Worm (Caenorhabditis elegans) whole organism, L4 larva: ENCODE results near the gene F36G9.15.

ENCODE experiments used
- D1046.2 ChIP-seq: fragments of 200-800 bp; sonication (Bioruptor generic); IDR thresholded peaks from 2 replicates; pipeline ENCODE4 v1.3.6; 2022; ENCODE audit warnings: missing genetic modification characterization, missing compliant biosample characterization
- F49E8.2 ChIP-seq: sonication (generic microtip); optimal IDR thresholded peaks from 2 replicates; lab custom pipeline; 2016; ENCODE audit warnings: missing compliant biosample characterization, mild to moderate bottlenecking, missing genetic modification characterization, borderline replicate concordance
- R02D3.7 ChIP-seq: fragments of 150-350 bp; sonication (generic microtip); optimal IDR thresholded peaks from 3 replicates; lab custom pipeline; 2014; ENCODE audit warnings: missing biosample characterization, missing genetic modification characterization
- T26A8.4 ChIP-seq: fragments of 200-800 bp; sonication (Bioruptor generic); IDR thresholded peaks from 2 replicates; pipeline ENCODE4 v1.3.6; 2022; ENCODE audit warnings: missing genetic modification characterization, missing compliant biosample characterization
- Y48G9A.11 ChIP-seq: fragments of 200-800 bp; sonication (Bioruptor generic); IDR thresholded peaks from 2 replicates; pipeline ENCODE4 v1.3.6; 2022; ENCODE audit warnings: missing genetic modification reagents, missing genetic modification characterization, missing compliant biosample characterization
- Y75B8A.6 ChIP-seq: fragments of 200-800 bp; sonication (Bioruptor generic); IDR thresholded peaks from 2 replicates; pipeline ENCODE4 v1.3.6; 2022; ENCODE audit warnings: missing genetic modification reagents, missing genetic modification characterization, missing compliant biosample characterization
- aha-1 ChIP-seq: fragments of 150-350 bp; peaks from one replicate; lab custom pipeline; 2014; ENCODE audit warnings: missing biosample characterization, missing genetic modification characterization
- arid-1 ChIP-seq: fragments of 200-800 bp; sonication (Bioruptor generic); conservative IDR thresholded peaks from 2 replicates; pipeline ENCODE4 v1.3.6; 2022; ENCODE audit warnings: missing genetic modification reagents, missing genetic modification characterization, missing compliant biosample characterization
- ceh-20 ChIP-seq: fragments of 200-800 bp; sonication (Bioruptor generic); IDR thresholded peaks from 2 replicates; pipeline ENCODE4 v1.3.6; 2022; ENCODE audit warnings: missing genetic modification reagents, missing genetic modification characterization, missing compliant biosample characterization
- daf-16 ChIP-seq, 3 experiments: sonication (generic microtip); optimal IDR thresholded peaks; 2 replicates each; lab custom pipeline; 2016 to 2017; ENCODE audit warnings: missing genetic modification characterization in 3 of 3, missing genetic modification reagents in 3 of 3, mild to moderate bottlenecking in 2 of 3, missing compliant biosample characterization in 2 of 3, missing biosample characterization in 1 of 3, moderate library complexity in 1 of 3
- dmd-6 ChIP-seq: fragments of 200-800 bp; sonication (Bioruptor generic); IDR thresholded peaks from 2 replicates; pipeline ENCODE4 v1.3.6; 2022; ENCODE audit warnings: missing genetic modification reagents, missing genetic modification characterization, missing compliant biosample characterization
- dpl-1 ChIP-seq: fragments of 150-350 bp; optimal IDR thresholded peaks from 2 replicates; lab custom pipeline; 2014; ENCODE audit warnings: missing biosample characterization, missing genetic modification reagents, missing genetic modification characterization
- duxl-1 ChIP-seq: sonication (generic microtip); optimal IDR thresholded peaks from 2 replicates; lab custom pipeline; 2016; ENCODE audit warnings: mild to moderate bottlenecking, missing genetic modification characterization, moderate library complexity, missing compliant biosample characterization; ENCODE audit not compliant: poor library complexity
- egl-43 ChIP-seq: fragments of 200-800 bp; sonication (Bioruptor generic); IDR thresholded peaks from 2 replicates; pipeline ENCODE4 v1.3.6; 2022; ENCODE audit warnings: missing genetic modification reagents, missing genetic modification characterization, missing compliant biosample characterization
- fkh-10 ChIP-seq: fragments of 150-350 bp; optimal IDR thresholded peaks from 2 replicates; lab custom pipeline; 2014; ENCODE audit warnings: missing biosample characterization, missing genetic modification reagents, missing genetic modification characterization
- fos-1 ChIP-seq: fragments of 150-350 bp; optimal IDR thresholded peaks from 2 replicates; lab custom pipeline; 2014; ENCODE audit warnings: missing biosample characterization, missing genetic modification characterization
- hlh-11 ChIP-seq: fragments of 200-800 bp; sonication (Bioruptor generic); optimal IDR thresholded peaks from 2 replicates; lab custom pipeline; 2018; ENCODE audit warnings: mild to moderate bottlenecking, missing genetic modification characterization, missing compliant biosample characterization
- hlh-30 ChIP-seq: sonication (generic microtip); optimal IDR thresholded peaks from 2 replicates; lab custom pipeline; 2017; ENCODE audit warnings: antibody characterized with exemption, mild to moderate bottlenecking, missing genetic modification characterization, missing compliant biosample characterization; ENCODE audit not compliant: insufficient read depth
- lim-7 ChIP-seq: fragments of 200-800 bp; sonication (Bioruptor generic); IDR thresholded peaks from 2 replicates; pipeline ENCODE4 v1.3.6; 2022; ENCODE audit warnings: missing genetic modification characterization, missing compliant biosample characterization
- lin-1 ChIP-seq: fragments of 200-800 bp; sonication (Bioruptor generic); IDR thresholded peaks from 2 replicates; pipeline ENCODE4 v1.3.6; 2022; ENCODE audit warnings: missing genetic modification reagents, missing genetic modification characterization, missing compliant biosample characterization
- lin-13 ChIP-seq: fragments of 150-350 bp; optimal IDR thresholded peaks from 2 replicates; lab custom pipeline; 2014; ENCODE audit warnings: missing biosample characterization, missing genetic modification reagents, missing genetic modification characterization
- lin-15B ChIP-seq: fragments of 150-350 bp; sonication (generic microtip); optimal IDR thresholded peaks from 3 replicates; lab custom pipeline; 2014; ENCODE audit warnings: missing biosample characterization, missing genetic modification characterization
- mep-1 ChIP-seq: fragments of 150-350 bp; sonication (generic microtip); optimal IDR thresholded peaks from 3 replicates; lab custom pipeline; 2014; ENCODE audit warnings: missing biosample characterization, missing genetic modification characterization
- mes-2 ChIP-seq: sonication (generic microtip); optimal IDR thresholded peaks from 2 replicates; lab custom pipeline; 2016; ENCODE audit warnings: missing genotype, mild to moderate bottlenecking, missing genetic modification characterization, missing compliant biosample characterization; ENCODE audit not compliant: poor library complexity, severe bottlenecking
- nhr-102 ChIP-seq: sonication (generic microtip); optimal IDR thresholded peaks from 2 replicates; lab custom pipeline; 2016; ENCODE audit warnings: mild to moderate bottlenecking, missing genetic modification characterization, moderate library complexity, missing compliant biosample characterization
- nhr-28 ChIP-seq: fragments of 150-350 bp; optimal IDR thresholded peaks from 2 replicates; lab custom pipeline; 2014; ENCODE audit warnings: missing biosample characterization, missing genetic modification characterization
- nhr-41 ChIP-seq: fragments of 200-800 bp; sonication (Bioruptor generic); IDR thresholded peaks from 2 replicates; pipeline ENCODE4 v1.3.6; 2022; ENCODE audit warnings: missing genetic modification reagents, missing genetic modification characterization, missing compliant biosample characterization
- nhr-48 ChIP-seq: sonication (generic microtip); optimal IDR thresholded peaks from 2 replicates; lab custom pipeline; 2016; ENCODE audit warnings: mild to moderate bottlenecking, missing genetic modification characterization, missing compliant biosample characterization
- nhr-6 ChIP-seq: fragments of 150-350 bp; optimal IDR thresholded peaks from 2 replicates; lab custom pipeline; 2014; ENCODE audit warnings: missing biosample characterization, missing genetic modification characterization
- nhr-77 ChIP-seq: fragments of 150-350 bp; optimal IDR thresholded peaks from 2 replicates; lab custom pipeline; 2014; ENCODE audit warnings: missing biosample characterization, missing genetic modification characterization
- php-3 ChIP-seq: fragments of 200-800 bp; sonication (Bioruptor generic); IDR thresholded peaks from 2 replicates; pipeline ENCODE4 v1.3.6; 2022; ENCODE audit warnings: missing genetic modification reagents, missing genetic modification characterization, missing compliant biosample characterization
- pqm-1 ChIP-seq: sonication (generic microtip); optimal IDR thresholded peaks from 2 replicates; lab custom pipeline; 2017; ENCODE audit warnings: missing biosample characterization, missing genetic modification characterization
- rbr-2 ChIP-seq: sonication (generic microtip); optimal IDR thresholded peaks from 2 replicates; lab custom pipeline; 2016; ENCODE audit warnings: missing genotype, missing genetic modification characterization, missing compliant biosample characterization
- sdz-12 ChIP-seq: fragments of 200-800 bp; sonication (Bioruptor generic); optimal IDR thresholded peaks from 2 replicates; lab custom pipeline; 2018; ENCODE audit warnings: mild to moderate bottlenecking, missing genetic modification characterization, missing compliant biosample characterization
- tra-1 ChIP-seq: fragments of 200-800 bp; sonication (Bioruptor generic); IDR thresholded peaks from 2 replicates; pipeline ENCODE4 v1.3.6; 2022; ENCODE audit warnings: missing genetic modification reagents, missing genetic modification characterization, missing compliant biosample characterization
- unc-39 ChIP-seq: sonication (generic microtip); optimal IDR thresholded peaks from 2 replicates; lab custom pipeline; 2017; ENCODE audit warnings: missing biosample characterization, missing genetic modification characterization
- vab-7 ChIP-seq: fragments of 200-800 bp; sonication (Bioruptor generic); IDR thresholded peaks from 2 replicates; pipeline ENCODE4 v1.3.6; 2022; ENCODE audit warnings: missing genetic modification reagents, missing genetic modification characterization, missing compliant biosample characterization
- zfp-2 ChIP-seq: sonication (generic microtip); optimal IDR thresholded peaks from 2 replicates; lab custom pipeline; 2016; ENCODE audit warnings: mild to moderate bottlenecking, missing genetic modification characterization, missing compliant biosample characterization
- ztf-11 ChIP-seq: fragments of 150-350 bp; optimal IDR thresholded peaks from 2 replicates; lab custom pipeline; 2014; ENCODE audit warnings: missing biosample characterization, missing genetic modification characterization

The F36G9.15 gene

ce11 chrV:15996655-15997186 is 8.7 kb upstream of the F36G9.15 start, which contains the start of the genes C06C6.9 and C06C6.8:
C06C6.9 (minus strand) TSS chrV:15996755.
C06C6.8 (plus strand) TSS chrV:15997136.
- no peak for TF ChIP-seq lim-7
- TF ChIP-seq mes-2 (tag; lab: Kevin White, UChicago): no peak
- no peak for TF ChIP-seq dpl-1 (GFP tag; lab: Kevin White, UChicago)
- no peak for TF ChIP-seq lin-15B (tag; lab: Kevin White, UChicago)
- TF ChIP-seq aha-1 (tag; lab: Kevin White, UChicago): peak; percentile 24
- TF ChIP-seq, all 104 proteins: peak for 1

- peak; percentile 2 for TF ChIP-seq aha-1 (tag; lab: Kevin White, UChicago)
- TF ChIP-seq, all 104 proteins: peak for 1; not testable (repeated sequence) for 103
These were observed 3.9 kb upstream of the F36G9.15 start, which contains the start of gene C06C6.7 for ce11 chrV:15991850-15992249. C06C6.7 (plus strand) TSS chrV:15992150.

ce11 chrV:15982733-15983344 is 5.1 kb downstream of the F36G9.15 start, which contains the start of the genes fbxa-99 and F36G9.13:
fbxa-99 (minus strand) TSS chrV:15982854.
F36G9.13 (plus strand) TSS chrV:15983294.
- peak; percentile 48 for TF ChIP-seq nhr-28 (tag; lab: Kevin White, UChicago)
- no peak for TF ChIP-seq fkh-10 (GFP tag; lab: Kevin White, UChicago)
- peak; percentile 34 for TF ChIP-seq pqm-1 (tag; lab: Kevin White, UChicago)
- TF ChIP-seq duxl-1 (tag; lab: Kevin White, UChicago): no peak
- TF ChIP-seq nhr-77 (tag; lab: Kevin White, UChicago): peak; percentile 21
- peak; percentile 21 for TF ChIP-seq hlh-11
- TF ChIP-seq daf-16 (GFP tag; optimal IDR thresholded peaks at IDR 0.05; lab: Kevin White, UChicago): no peak
- peak; percentile 72 for TF ChIP-seq daf-16 (tag; optimal IDR thresholded peaks at IDR 0.05; lab: Kevin White, UChicago)
- TF ChIP-seq hlh-30 (tag; lab: Kevin White, UChicago): no peak
- TF ChIP-seq dmd-6 (GFP tag; lab: Robert Waterston, UW): peak; percentile 41
- TF ChIP-seq ztf-11 (tag; lab: Kevin White, UChicago): no peak
- TF ChIP-seq nhr-6 (tag; lab: Kevin White, UChicago): no peak
- peak; percentile 22 for TF ChIP-seq lin-13 (GFP tag; lab: Kevin White, UChicago)
- no peak for TF ChIP-seq lin-1 (GFP tag; lab: Robert Waterston, UW)

- TF ChIP-seq mep-1 (no peak), unc-39 (no peak), nhr-102 (tag; lab: Kevin White, UChicago) (no peak), pqm-1 (tag; lab: Kevin White, UChicago) (peak; percentile 90), nhr-41 (GFP tag; lab: Robert Waterston, UW) (no peak), nhr-77 (tag; lab: Kevin White, UChicago) (peak; percentile 61), nhr-48 (tag; lab: Kevin White, UChicago) (peak; percentile 16), php-3 (GFP tag; lab: Robert Waterston, UW) (peak; percentile 66), D1046.2 (GFP tag; lab: Robert Waterston, UW) (no peak), dmd-6 (GFP tag; lab: Robert Waterston, UW) (peak; percentile 96), tra-1 (0 out of 2 replicates have a peak, but pooled peaks have one; percentile 58), nhr-6 (tag; lab: Kevin White, UChicago) (no peak)
These were observed 9.7 kb downstream of the F36G9.15 start, which contains the start of gene oac-20 for ce11 chrV:15978232-15978764. oac-20 (plus strand) TSS chrV:15978714.

ce11 chrV:15975845-15976244 is 12.1 kb downstream of the F36G9.15 start, which contains the start of gene clec-232:
clec-232 (plus strand) TSS chrV:15976145.
- TF ChIP-seq egl-43 (no peak), nhr-6 (tag; lab: Kevin White, UChicago) (no peak), dpl-1 (GFP tag; lab: Kevin White, UChicago) (no peak), rbr-2 (tag; lab: Kevin White, UChicago) (no peak), vab-7 (GFP tag; lab: Robert Waterston, UW) (no peak), R02D3.7 (tag; lab: Kevin White, UChicago) (no peak), Y75B8A.6 (GFP tag; lab: Robert Waterston, UW) (no peak), F49E8.2 (tag; lab: Kevin White, UChicago) (no peak), fkh-10 (GFP tag; lab: Kevin White, UChicago) (no peak), T26A8.4 (no peak), arid-1 (no peak), Y48G9A.11 (GFP tag; lab: Robert Waterston, UW) (no peak), sdz-12 (no peak), fos-1 (tag; lab: Kevin White, UChicago) (no peak), php-3 (GFP tag; lab: Robert Waterston, UW) (no peak), zfp-2 (tag; lab: Kevin White, UChicago) (no peak), unc-39 (no peak), ceh-20 (GFP tag; lab: Robert Waterston, UW) (no peak)
